Fruit fly (Drosophila melanogaster): ENCODE measurements around the gene CG14374.

CG14374 gene

DNA sequence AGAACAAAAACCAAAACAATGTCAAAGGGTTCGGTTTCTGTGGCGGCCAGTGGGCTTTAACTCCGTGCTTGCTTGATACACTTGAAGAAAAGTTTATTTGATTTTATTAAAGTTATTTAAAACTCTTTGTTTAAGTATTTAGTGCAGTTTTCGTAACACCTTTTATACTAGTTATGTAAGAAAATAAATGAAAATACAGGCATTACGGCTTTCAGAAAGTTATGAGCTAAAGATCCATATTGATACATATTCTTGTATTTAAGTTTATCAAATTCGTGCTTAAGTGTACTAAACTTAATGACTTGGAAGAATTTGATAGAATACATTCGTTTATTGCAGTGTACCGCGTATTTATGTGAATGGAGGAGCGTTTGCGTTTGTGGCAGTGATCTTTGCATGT, 49.5 kb upstream of the CG14374 start (continued):
- TF ChIP-seq CG4617 (GFP tag; optimal IDR thresholded peaks at IDR 0.05; ENCODE audit: borderline replicate concordance): no peak
- TF ChIP-seq CG10267 (tag; optimal IDR thresholded peaks at IDR 0.05): peak; percentile 41
- peak; percentile 56 for TF ChIP-seq lilli (GFP tag; optimal IDR thresholded peaks at IDR 0.05)
- TF ChIP-seq otp (GFP tag; IDR thresholded peaks at IDR 0.05): no peak
- TF ChIP-seq abd-A (tag; optimal IDR thresholded peaks at IDR 0.05): no peak
- no peak for TF ChIP-seq Ravus (GFP tag; IDR thresholded peaks at IDR 0.05)
- no peak for TF ChIP-seq Neu2 (GFP tag; optimal IDR thresholded peaks at IDR 0.05; ENCODE audit: borderline replicate concordance)
- TF ChIP-seq Bdp1 (GFP tag; optimal IDR thresholded peaks at IDR 0.05): no peak
- TF ChIP-seq gfzf (GFP tag; optimal IDR thresholded peaks at IDR 0.05): no peak
- TF ChIP-seq ftz-f1 (GFP tag; optimal IDR thresholded peaks at IDR 0.05): no peak
- TF ChIP-seq CG4360 (GFP tag; IDR thresholded peaks at IDR 0.05): no peak
- TF ChIP-seq chinmo (GFP tag; IDR thresholded peaks at IDR 0.05; ENCODE audit: partially characterized antibody): no peak
- TF ChIP-seq lab (GFP tag; optimal IDR thresholded peaks at IDR 0.05): peak; percentile 20
- TF ChIP-seq wek (GFP tag; optimal IDR thresholded peaks at IDR 0.05): no peak
- no peak for TF ChIP-seq CG1529 (GFP tag; optimal IDR thresholded peaks at IDR 0.05)
- no peak for TF ChIP-seq stc (GFP tag; IDR thresholded peaks at IDR 0.05)
- no peak for TF ChIP-seq ara (GFP tag; IDR thresholded peaks at IDR 0.05)
- TF ChIP-seq CG14441 (GFP tag; IDR thresholded peaks at IDR 0.05): 0 out of 2 replicates have a peak, but pooled peaks have one; percentile 23
- TF ChIP-seq cg (GFP tag; optimal IDR thresholded peaks at IDR 0.05): no peak
- TF ChIP-seq Pdp1 (GFP tag; optimal IDR thresholded peaks at IDR 0.05): peak; percentile 27 to 56
- peak; percentile 5 for TF ChIP-seq CG12155 (GFP tag; optimal IDR thresholded peaks at IDR 0.05)
- TF ChIP-seq dan (GFP tag; IDR thresholded peaks at IDR 0.05): no peak
- TF ChIP-seq CG2129 (GFP tag; IDR thresholded peaks at IDR 0.05; ENCODE audit: partially characterized antibody): no peak
- TF ChIP-seq hkb (optimal IDR thresholded peaks at IDR 0.05): no peak
- no peak for TF ChIP-seq hkb (GFP tag; IDR thresholded peaks at IDR 0.05)

- no peak for TF ChIP-seq Hr3 (GFP tag; optimal IDR thresholded peaks at IDR 0.05)
- TF ChIP-seq Six4 (GFP tag; optimal IDR thresholded peaks at IDR 0.05): no peak
- TF ChIP-seq cad (GFP tag; optimal IDR thresholded peaks at IDR 0.05): no peak
- TF ChIP-seq dimm (GFP tag; IDR thresholded peaks at IDR 0.05): no peak
- peak; percentile 9 for TF ChIP-seq lab (GFP tag; optimal IDR thresholded peaks at IDR 0.05)
- no peak for TF ChIP-seq scrt (GFP tag; optimal IDR thresholded peaks at IDR 0.05)
- no peak for TF ChIP-seq Lhr (GFP tag; optimal IDR thresholded peaks at IDR 0.05)
- no peak for TF ChIP-seq CG8765 (GFP tag; IDR thresholded peaks at IDR 0.05)
- TF ChIP-seq CG9797 (GFP tag; optimal IDR thresholded peaks at IDR 0.05): no peak
- no peak for TF ChIP-seq sens (GFP tag)
- TF ChIP-seq CG34376 (GFP tag; optimal IDR thresholded peaks at IDR 0.05): no peak
- no peak for TF ChIP-seq D19A (tag; optimal IDR thresholded peaks at IDR 0.05)
- no peak for TF ChIP-seq Nf-YB (GFP tag; optimal IDR thresholded peaks at IDR 0.05)
- TF ChIP-seq Elba2 (GFP tag; optimal IDR thresholded peaks at IDR 0.05): no peak
- no peak for TF ChIP-seq CG12236 (GFP tag; optimal IDR thresholded peaks at IDR 0.05)
- no peak for TF ChIP-seq HLH3B (GFP tag; IDR thresholded peaks at IDR 0.05)
- no peak for TF ChIP-seq jing (GFP tag; optimal IDR thresholded peaks at IDR 0.05)
- TF ChIP-seq CG2678 (tag; optimal IDR thresholded peaks at IDR 0.05): no peak
- no peak for TF ChIP-seq B-H1 (GFP tag; IDR thresholded peaks at IDR 0.05)
- TF ChIP-seq CG9932 (GFP tag; IDR thresholded peaks at IDR 0.05): peak; percentile 16; the same call in 1 of the 2 replicates
- no peak for TF ChIP-seq CG31441 (GFP tag; IDR thresholded peaks at IDR 0.05)
- no peak for TF ChIP-seq ind (GFP tag; optimal IDR thresholded peaks at IDR 0.05)
- TF ChIP-seq CG6791 (GFP tag; IDR thresholded peaks at IDR 0.05; ENCODE audit: partially characterized antibody): no peak
- TF ChIP-seq cato (GFP tag; optimal IDR thresholded peaks at IDR 0.05; ENCODE audit: borderline replicate concordance): no peak
- TF ChIP-seq CG31388 (GFP tag; optimal IDR thresholded peaks at IDR 0.05): no peak
- no peak for TF ChIP-seq crc (GFP tag; optimal IDR thresholded peaks at IDR 0.05)
- no peak for TF ChIP-seq HmgZ (tag; optimal IDR thresholded peaks at IDR 0.05)
- no peak for TF ChIP-seq sens-2 (GFP tag; IDR thresholded peaks at IDR 0.05)
- no peak for TF ChIP-seq Hr39 (optimal IDR thresholded peaks at IDR 0.05)
These were observed 49.1 kb upstream of the CG14374 start for dm6 chr3R:13446048-13446447.

Measured in whole organism, embryonic.